Worm (Caenorhabditis elegans): Measurements from ENCODE around the gene Y51B9A.8.

Y51B9A.8 gene

ce11 chrII:9418065-9418567 is 19.5 kb downstream of the Y51B9A.8 start, which contains the start of the genes M176.4 and M176.16:
Gene M176.4, plus strand, starts transcription at chrII:9418365.
Gene M176.16, plus strand, starts transcription at chrII:9418517.
- TF ChIP-seq ceh-36 (tag; optimal IDR thresholded peaks at IDR 0.05) = no peak
- TF ChIP-seq sea-1 (GFP tag; conservative IDR thresholded peaks at IDR 0.05) = no peak
- TF ChIP-seq scrt-1 (GFP tag; IDR thresholded peaks at IDR 0.05) = no peak
- TF ChIP-seq hnd-1 (tag; optimal IDR thresholded peaks at IDR 0.05) = no peak
- no peak for TF ChIP-seq F13C5.2 (tag; optimal IDR thresholded peaks at IDR 0.05)
- TF ChIP-seq aly-1 (tag; optimal IDR thresholded peaks at IDR 0.05) = no peak
- TF ChIP-seq hmg-4 (GFP tag; optimal IDR thresholded peaks at IDR 0.05) = no peak
- TF ChIP-seq ets-7 (tag; optimal IDR thresholded peaks at IDR 0.05) = no peak
- no peak for TF ChIP-seq tbx-37 (GFP tag; conservative IDR thresholded peaks at IDR 0.05)
- TF ChIP-seq tbx-11 (GFP tag; IDR thresholded peaks at IDR 0.05) = no peak
- TF ChIP-seq tra-4 (tag; optimal IDR thresholded peaks at IDR 0.05) = no peak
- no peak for TF ChIP-seq flt-1 (GFP tag; IDR thresholded peaks at IDR 0.05)
- no peak for TF ChIP-seq pes-1 (GFP tag; IDR thresholded peaks at IDR 0.05)
- TF ChIP-seq B0310.2 (tag; optimal IDR thresholded peaks at IDR 0.05) = no peak
- TF ChIP-seq ceh-13 (GFP tag; optimal IDR thresholded peaks at IDR 0.05) = no peak
- no peak for TF ChIP-seq hmbx-1 (tag; optimal IDR thresholded peaks at IDR 0.05)
- no peak for TF ChIP-seq ama-1 (optimal IDR thresholded peaks at IDR 0.05)

ce11 chrII:9418843-9419532 is 20.3 kb downstream of the Y51B9A.8 start:
- TF ChIP-seq pes-1 (GFP tag; IDR thresholded peaks at IDR 0.05) (no peak), flt-1 (GFP tag; IDR thresholded peaks at IDR 0.05) (no peak), hmbx-1 (tag; optimal IDR thresholded peaks at IDR 0.05) (no peak), ceh-36 (tag; optimal IDR thresholded peaks at IDR 0.05) (no peak), ama-1 (optimal IDR thresholded peaks at IDR 0.05) (no peak), hmg-4 (GFP tag; optimal IDR thresholded peaks at IDR 0.05) (no peak), aly-1 (tag; optimal IDR thresholded peaks at IDR 0.05) (no peak), hnd-1 (tag; optimal IDR thresholded peaks at IDR 0.05) (no peak), tra-4 (tag; optimal IDR thresholded peaks at IDR 0.05) (no peak), tbx-37 (GFP tag; conservative IDR thresholded peaks at IDR 0.05) (no peak), sea-1 (GFP tag; conservative IDR thresholded peaks at IDR 0.05) (no peak), scrt-1 (GFP tag; IDR thresholded peaks at IDR 0.05) (no peak)

ce11 chrII:9421969-9422368 is 23.3 kb downstream of the Y51B9A.8 start, which contains the start of gene M176.11:
Gene M176.11, plus strand, starts transcription at chrII:9422269.
- TF ChIP-seq hnd-1 (tag; optimal IDR thresholded peaks at IDR 0.05) (no peak), F13C5.2 (tag; optimal IDR thresholded peaks at IDR 0.05) (no peak), scrt-1 (GFP tag; IDR thresholded peaks at IDR 0.05) (no peak), ceh-13 (GFP tag; optimal IDR thresholded peaks at IDR 0.05) (no peak)

ce11 chrII:9426076-9426475 is 27.4 kb downstream of the Y51B9A.8 start, which contains the start of gene M176.10:
Gene M176.10, minus strand, starts transcription at chrII:9426176.
- no peak for TF ChIP-seq F13C5.2 (tag; optimal IDR thresholded peaks at IDR 0.05)
- TF ChIP-seq aly-1 (tag; optimal IDR thresholded peaks at IDR 0.05) = no peak
- TF ChIP-seq tra-4 (tag; optimal IDR thresholded peaks at IDR 0.05) = no peak
- TF ChIP-seq B0310.2 (tag; optimal IDR thresholded peaks at IDR 0.05) = no peak
- no peak for TF ChIP-seq hnd-1 (tag; optimal IDR thresholded peaks at IDR 0.05)
- no peak for TF ChIP-seq sea-1 (GFP tag; conservative IDR thresholded peaks at IDR 0.05)
- TF ChIP-seq flt-1 (GFP tag; IDR thresholded peaks at IDR 0.05) = no peak
- TF ChIP-seq ets-7 (tag; optimal IDR thresholded peaks at IDR 0.05) = no peak
- no peak for TF ChIP-seq pes-1 (GFP tag; IDR thresholded peaks at IDR 0.05)
- no peak for TF ChIP-seq tbx-11 (GFP tag; IDR thresholded peaks at IDR 0.05)
- no peak for TF ChIP-seq hmg-4 (GFP tag; optimal IDR thresholded peaks at IDR 0.05)
- no peak for TF ChIP-seq hmbx-1 (tag; optimal IDR thresholded peaks at IDR 0.05)
- TF ChIP-seq tbx-37 (GFP tag; conservative IDR thresholded peaks at IDR 0.05) = no peak
- no peak for TF ChIP-seq ceh-13 (GFP tag; optimal IDR thresholded peaks at IDR 0.05)
- TF ChIP-seq ama-1 (optimal IDR thresholded peaks at IDR 0.05) = no peak
- TF ChIP-seq ceh-36 (tag; optimal IDR thresholded peaks at IDR 0.05) = no peak
- no peak for TF ChIP-seq scrt-1 (GFP tag; IDR thresholded peaks at IDR 0.05)

ce11 chrII:9427644-9428043 is 29.0 kb downstream of the Y51B9A.8 start, which contains the start of gene M176.5:
Gene M176.5, minus strand, starts transcription at chrII:9427744.
- no peak for TF ChIP-seq tra-4 (tag; optimal IDR thresholded peaks at IDR 0.05)
- TF ChIP-seq aly-1 (tag; optimal IDR thresholded peaks at IDR 0.05) = no peak
- TF ChIP-seq scrt-1 (GFP tag; IDR thresholded peaks at IDR 0.05) = no peak
- TF ChIP-seq hmg-4 (GFP tag; optimal IDR thresholded peaks at IDR 0.05) = no peak
- TF ChIP-seq flt-1 (GFP tag; IDR thresholded peaks at IDR 0.05) = no peak
- TF ChIP-seq sea-1 (GFP tag; conservative IDR thresholded peaks at IDR 0.05) = no peak
- no peak for TF ChIP-seq B0310.2 (tag; optimal IDR thresholded peaks at IDR 0.05)
- TF ChIP-seq ama-1 (optimal IDR thresholded peaks at IDR 0.05) = no peak
- no peak for TF ChIP-seq hnd-1 (tag; optimal IDR thresholded peaks at IDR 0.05)
- TF ChIP-seq F13C5.2 (tag; optimal IDR thresholded peaks at IDR 0.05) = no peak

- no peak for TF ChIP-seq hmbx-1 (tag; optimal IDR thresholded peaks at IDR 0.05)
- TF ChIP-seq pes-1 (GFP tag; IDR thresholded peaks at IDR 0.05) = no peak
- TF ChIP-seq F13C5.2 (tag; optimal IDR thresholded peaks at IDR 0.05) = no peak
- TF ChIP-seq aly-1 (tag; optimal IDR thresholded peaks at IDR 0.05) = no peak
- no peak for TF ChIP-seq hnd-1 (tag; optimal IDR thresholded peaks at IDR 0.05)
- no peak for TF ChIP-seq ceh-36 (tag; optimal IDR thresholded peaks at IDR 0.05)
- no peak for TF ChIP-seq tbx-37 (GFP tag; conservative IDR thresholded peaks at IDR 0.05)
- no peak for TF ChIP-seq B0310.2 (tag; optimal IDR thresholded peaks at IDR 0.05)
- TF ChIP-seq ceh-13 (GFP tag; optimal IDR thresholded peaks at IDR 0.05) = no peak
- no peak for TF ChIP-seq ama-1 (optimal IDR thresholded peaks at IDR 0.05)
- TF ChIP-seq tra-4 (tag; optimal IDR thresholded peaks at IDR 0.05) = no peak
- no peak for TF ChIP-seq ets-7 (tag; optimal IDR thresholded peaks at IDR 0.05)
Observed at ce11 chrII:9431119-9431518, 32.5 kb downstream of the Y51B9A.8 start.

ce11 chrII:9433609-9434008 is 35.0 kb downstream of the Y51B9A.8 start, which contains the start of gene kin-15:
Gene kin-15, minus strand, starts transcription at chrII:9433709.
- no peak for TF ChIP-seq hmbx-1 (tag; optimal IDR thresholded peaks at IDR 0.05)
- TF ChIP-seq ama-1 (optimal IDR thresholded peaks at IDR 0.05) = no peak
- no peak for TF ChIP-seq tbx-37 (GFP tag; conservative IDR thresholded peaks at IDR 0.05)
- TF ChIP-seq ceh-13 (GFP tag; optimal IDR thresholded peaks at IDR 0.05) = no peak
- no peak for TF ChIP-seq pes-1 (GFP tag; IDR thresholded peaks at IDR 0.05)
- TF ChIP-seq hmg-4 (GFP tag; optimal IDR thresholded peaks at IDR 0.05) = no peak
- TF ChIP-seq sea-1 (GFP tag; conservative IDR thresholded peaks at IDR 0.05) = no peak
- TF ChIP-seq ceh-36 (tag; optimal IDR thresholded peaks at IDR 0.05) = no peak
- no peak for TF ChIP-seq ets-7 (tag; optimal IDR thresholded peaks at IDR 0.05)
- TF ChIP-seq scrt-1 (GFP tag; IDR thresholded peaks at IDR 0.05) = no peak
- no peak for TF ChIP-seq tra-4 (tag; optimal IDR thresholded peaks at IDR 0.05)
- TF ChIP-seq aly-1 (tag; optimal IDR thresholded peaks at IDR 0.05) = no peak
- TF ChIP-seq hnd-1 (tag; optimal IDR thresholded peaks at IDR 0.05) = no peak
- no peak for TF ChIP-seq B0310.2 (tag; optimal IDR thresholded peaks at IDR 0.05)
- no peak for TF ChIP-seq F13C5.2 (tag; optimal IDR thresholded peaks at IDR 0.05)
- no peak for TF ChIP-seq tbx-11 (GFP tag; IDR thresholded peaks at IDR 0.05)
